Fruit fly (Drosophila melanogaster) whole organism, embryonic: ENCODE measurements around the gene Cyt-c-p.

Experiments
- ATbp ChIP-seq: fragments of 200-800 bp; sonication (Bioruptor generic); optimal IDR thresholded peaks from 2 replicates; lab custom pipeline; 2017; ENCODE audit warnings: missing biosample characterization, mild to moderate bottlenecking, missing genetic modification characterization, missing genetic modification reagents
- Aef1 ChIP-seq: fragments of 200-800 bp; sonication (Bioruptor generic); IDR thresholded peaks from 3 replicates; pipeline ENCODE4 v1.3.6; 2022; ENCODE audit warnings: missing biosample characterization, missing genetic modification characterization
- Awh ChIP-seq: fragments of 200-800 bp; sonication (Bioruptor generic); IDR thresholded peaks from 2 replicates; pipeline ENCODE4, ENCODE4 v1.3.6; 2022; ENCODE audit warnings: missing biosample characterization, missing genetic modification characterization
- CG10462 ChIP-seq: fragments of 200-800 bp; sonication (Bioruptor generic); optimal IDR thresholded peaks from 2 replicates; lab custom pipeline; 2016; ENCODE audit warnings: missing biosample characterization, missing genetic modification characterization
- CG11093 ChIP-seq: fragments of 200-800 bp; sonication (Bioruptor generic); IDR thresholded peaks from 3 replicates; pipeline ENCODE4 v1.3.6; 2022; ENCODE audit warnings: missing biosample characterization, missing genetic modification characterization
- CG11504 ChIP-seq: fragments of 200-800 bp; sonication (Bioruptor generic); optimal IDR thresholded peaks from 3 replicates; lab custom pipeline; 2019; ENCODE audit warnings: missing biosample characterization, mild to moderate bottlenecking, missing genetic modification characterization, moderate library complexity
- CG11696 ChIP-seq: fragments of 200-800 bp; sonication (Bioruptor generic); IDR thresholded peaks from 2 replicates; pipeline ENCODE4 v1.3.6; 2022; ENCODE audit warnings: missing biosample characterization, missing genetic modification characterization
- CG12071 ChIP-seq: fragments of 200-800 bp; sonication (Bioruptor generic); optimal IDR thresholded peaks from 3 replicates; lab custom pipeline; 2018; ENCODE audit warnings: missing biosample characterization, mild to moderate bottlenecking, missing genetic modification characterization
- CG13424 ChIP-seq: fragments of 200-800 bp; sonication (Bioruptor generic); optimal IDR thresholded peaks from 2 replicates; lab custom pipeline; 2019; ENCODE audit warnings: missing biosample characterization, mild to moderate bottlenecking, missing genetic modification characterization, moderate library complexity
- CG14441 ChIP-seq: fragments of 200-800 bp; sonication (Bioruptor generic); IDR thresholded peaks from 2 replicates; pipeline ENCODE4 v1.3.6; 2022; ENCODE audit warnings: missing biosample characterization, missing genetic modification characterization
- CG15011 ChIP-seq: fragments of 200-800 bp; sonication (Bioruptor generic); optimal IDR thresholded peaks from 3 replicates; lab custom pipeline; 2018; ENCODE audit warnings: missing biosample characterization, mild to moderate bottlenecking, missing genetic modification characterization
- CG17359 ChIP-seq: fragments of 200-800 bp; sonication (Bioruptor generic); optimal IDR thresholded peaks from 3 replicates; lab custom pipeline; 2018; ENCODE audit warnings: missing biosample characterization, mild to moderate bottlenecking, missing genetic modification characterization, moderate library complexity
- CG17568 ChIP-seq: fragments of 200-800 bp; sonication (Bioruptor generic); optimal IDR thresholded peaks from 2 replicates; lab custom pipeline; 2018; ENCODE audit warnings: missing biosample characterization, mild to moderate bottlenecking, missing genetic modification characterization, moderate library complexity
- CG2120 ChIP-seq: fragments of 200-800 bp; sonication (Bioruptor generic); optimal IDR thresholded peaks from 3 replicates; lab custom pipeline; 2016; ENCODE audit warnings: missing biosample characterization, missing genetic modification characterization
- CG31441 ChIP-seq: fragments of 200-800 bp; sonication (Bioruptor generic); IDR thresholded peaks from 2 replicates; pipeline ENCODE4 v1.3.6; 2022; ENCODE audit warnings: missing biosample characterization, missing genetic modification characterization
- CG34422 ChIP-seq: fragments of 200-800 bp; sonication (Bioruptor generic); IDR thresholded peaks from 3 replicates; pipeline ENCODE4 v1.3.6; 2022; ENCODE audit warnings: missing biosample characterization, missing genetic modification characterization
- CG43689 ChIP-seq: fragments of 200-800 bp; sonication (Bioruptor generic); IDR thresholded peaks from 2 replicates; pipeline ENCODE4 v1.3.6; 2022; ENCODE audit warnings: missing biosample characterization, missing genetic modification characterization
- CG6175 ChIP-seq: fragments of 200-800 bp; sonication (Bioruptor generic); IDR thresholded peaks from 3 replicates; pipeline ENCODE4 v1.3.6; 2022; ENCODE audit warnings: missing biosample characterization, missing genetic modification characterization
- CG6654 ChIP-seq: fragments of 200-800 bp; sonication (Bioruptor generic); optimal IDR thresholded peaks from 2 replicates; lab custom pipeline; 2017; ENCODE audit warnings: missing biosample characterization, mild to moderate bottlenecking, missing genetic modification characterization
- CG7357 ChIP-seq: fragments of 200-800 bp; sonication (Bioruptor generic); IDR thresholded peaks from 3 replicates; pipeline ENCODE4 v1.3.6; 2022; ENCODE audit warnings: missing biosample characterization, missing genetic modification characterization
- CG7839 ChIP-seq: fragments of 200-800 bp; sonication (Bioruptor generic); optimal IDR thresholded peaks from 3 replicates; lab custom pipeline; 2018; ENCODE audit warnings: missing biosample characterization, mild to moderate bottlenecking, missing genetic modification characterization, moderate library complexity
- CTCF ChIP-seq: fragments of 200-800 bp; sonication (Bioruptor generic); optimal IDR thresholded peaks from 2 replicates; lab custom pipeline; 2017; ENCODE audit warnings: missing biosample characterization, mild to moderate bottlenecking, missing genetic modification characterization, moderate library complexity
- Deaf1 ChIP-seq: fragments of 200-800 bp; optimal IDR thresholded peaks from 3 replicates; lab custom pipeline; 2019; ENCODE audit warnings: missing biosample characterization, mild to moderate bottlenecking, missing genetic modification characterization, moderate library complexity
- Dip2 ChIP-seq: fragments of 200-800 bp; sonication (Bioruptor generic); IDR thresholded peaks from 2 replicates; pipeline ENCODE4 v1.3.6; 2022; ENCODE audit warnings: missing biosample characterization, missing genetic modification characterization
- Dref ChIP-seq: fragments of 200-800 bp; sonication (Bioruptor generic); IDR thresholded peaks from 2 replicates; pipeline ENCODE4 v1.3.6; 2022; ENCODE audit warnings: missing biosample characterization, missing genetic modification characterization
- Ets65A ChIP-seq: fragments of 200-800 bp; sonication (Bioruptor generic); peaks from one replicate; lab custom pipeline; 2016; ENCODE audit warnings: missing biosample characterization, missing genetic modification characterization
- Gug ChIP-seq: fragments of 200-800 bp; sonication (Bioruptor generic); IDR thresholded peaks from 4 replicates; pipeline ENCODE4 v1.3.6; 2022; ENCODE audit warnings: missing biosample characterization, missing genetic modification characterization
- HLH3B ChIP-seq: fragments of 200-800 bp; sonication (Bioruptor generic); IDR thresholded peaks from 2 replicates; pipeline ENCODE4 v1.3.6; 2022; ENCODE audit warnings: missing biosample characterization, missing genetic modification characterization
- Hey ChIP-seq: fragments of 200-800 bp; sonication (Bioruptor generic); optimal IDR thresholded peaks from 3 replicates; lab custom pipeline; 2018; ENCODE audit warnings: missing biosample characterization, mild to moderate bottlenecking, missing genetic modification characterization
- MESR4 ChIP-seq: fragments of 200-800 bp; sonication (Bioruptor generic); optimal IDR thresholded peaks from 2 replicates; lab custom pipeline; 2018; ENCODE audit warnings: missing biosample characterization, mild to moderate bottlenecking, missing genetic modification characterization, moderate library complexity
- Myb ChIP-seq: fragments of 200-800 bp; sonication (Bioruptor generic); optimal IDR thresholded peaks from 2 replicates; lab custom pipeline; 2016; ENCODE audit warnings: missing biosample characterization, missing genetic modification characterization
- NC2α ChIP-seq: fragments of 200-800 bp; sonication (Bioruptor generic); optimal IDR thresholded peaks from 2 replicates; lab custom pipeline; 2016; ENCODE audit warnings: missing biosample characterization, missing genetic modification characterization
- NC2β ChIP-seq: fragments of 200-800 bp; sonication (Bioruptor generic); optimal IDR thresholded peaks from 2 replicates; lab custom pipeline; 2016; ENCODE audit warnings: missing biosample characterization, missing genetic modification characterization
- Rx ChIP-seq: fragments of 200-800 bp; sonication (Bioruptor generic); IDR thresholded peaks from 2 replicates; pipeline ENCODE4 v1.3.6; 2022; ENCODE audit warnings: missing biosample characterization, missing genetic modification characterization
- Sin3A ChIP-seq: fragments of >200 bp; optimal IDR thresholded peaks from 2 replicates; lab custom pipeline; 2018
- Vsx1 ChIP-seq: fragments of 200-800 bp; sonication (Bioruptor generic); optimal IDR thresholded peaks from 2 replicates; lab custom pipeline; 2017; ENCODE audit warnings: missing biosample characterization, mild to moderate bottlenecking, missing genetic modification characterization, missing genetic modification reagents
- ab ChIP-seq: fragments of 200-800 bp; sonication (Bioruptor generic); optimal IDR thresholded peaks from 2 replicates; lab custom pipeline; 2016; ENCODE audit warnings: missing biosample characterization, missing genetic modification characterization
- aop ChIP-seq: fragments of 200-800 bp; sonication (Bioruptor generic); IDR thresholded peaks from 2 replicates; pipeline ENCODE4 v1.3.6; 2022; ENCODE audit warnings: missing biosample characterization, missing genetic modification characterization
- ase ChIP-seq: fragments of 200-800 bp; sonication (Bioruptor generic); IDR thresholded peaks from 3 replicates; pipeline ENCODE4 v1.3.6; 2022; ENCODE audit warnings: missing biosample characterization, missing genetic modification characterization
- btn ChIP-seq: fragments of 200-800 bp; sonication (Bioruptor generic); optimal IDR thresholded peaks from 2 replicates; lab custom pipeline; 2016; ENCODE audit warnings: missing biosample characterization, missing genetic modification characterization
- dm ChIP-seq: fragments of 200-800 bp; sonication (Bioruptor generic); optimal IDR thresholded peaks from 3 replicates; lab custom pipeline; 2016; ENCODE audit warnings: missing biosample characterization, missing genetic modification characterization
- dmrt11E ChIP-seq: fragments of 200-800 bp; sonication (Bioruptor generic); optimal IDR thresholded peaks from 3 replicates; lab custom pipeline; 2018; ENCODE audit warnings: missing biosample characterization, mild to moderate bottlenecking, missing genetic modification characterization, moderate library complexity
- fd96Cb ChIP-seq: fragments of 200-800 bp; sonication (Bioruptor generic); optimal IDR thresholded peaks from 2 replicates; lab custom pipeline; 2018; ENCODE audit warnings: missing biosample characterization, mild to moderate bottlenecking, missing genetic modification characterization, moderate library complexity
- gce ChIP-seq: fragments of 200-800 bp; sonication (Bioruptor generic); IDR thresholded peaks from 3 replicates; pipeline ENCODE4 v1.3.6; 2022; ENCODE audit warnings: missing biosample characterization, missing genetic modification characterization
- ham ChIP-seq: fragments of 200-800 bp; sonication (Bioruptor generic); IDR thresholded peaks from 2 replicates; pipeline ENCODE4 v1.3.6; 2022; ENCODE audit warnings: missing biosample characterization, missing genetic modification characterization
- lab ChIP-seq: fragments of 200-800 bp; sonication (Bioruptor generic); optimal IDR thresholded peaks from 3 replicates; lab custom pipeline; 2017; ENCODE audit warnings: missing biosample characterization, missing genetic modification characterization, mild to moderate bottlenecking, moderate library complexity, missing genetic modification reagents
- lov ChIP-seq, 2 experiments: fragments of 200-800 bp in 1 of 2; fragments of >200 bp in 1 of 2; sonication (Bioruptor generic) in 1 of 2; IDR thresholded peaks in 1 of 2; optimal IDR thresholded peaks in 1 of 2; 2 replicates in 1 of 2; 3 replicates in 1 of 2; pipeline versions ENCODE4 v1.3.6 to Lab custom; 2017 to 2022; ENCODE audit warnings: missing biosample characterization in 1 of 2, missing genetic modification characterization in 1 of 2
- repo ChIP-seq: fragments of 200-800 bp; sonication (Bioruptor generic); optimal IDR thresholded peaks from 2 replicates; lab custom pipeline; 2016; ENCODE audit warnings: missing biosample characterization, missing genetic modification characterization
- toy ChIP-seq: fragments of 200-800 bp; sonication (Bioruptor generic); IDR thresholded peaks from 2 replicates; pipeline ENCODE4 v1.3.6; 2022; ENCODE audit warnings: missing biosample characterization, missing genetic modification characterization

Cyt-c-p gene

dm6 chr2L:16738206-16738900 is 18.6 kb downstream of the Cyt-c-p start, which contains the start of the genes glu and ChLD3 (continued):
- no peak for TF ChIP-seq gce (GFP tag; lab: Robert Waterston, UW)
- TF ChIP-seq ATbp = no peak
- no peak for TF ChIP-seq HLH3B (GFP tag; lab: Robert Waterston, UW)
- no peak for TF ChIP-seq fd96Cb
- no peak for TF ChIP-seq repo (GFP tag; lab: Kevin White, UChicago)
- TF ChIP-seq Dref (GFP tag; lab: Robert Waterston, UW) = no peak
- TF ChIP-seq Vsx1 (GFP tag; lab: Kevin White, UChicago) = no peak
- TF ChIP-seq aop = no peak
- no peak for TF ChIP-seq CG11696 (GFP tag; lab: Robert Waterston, UW)
- TF ChIP-seq Ets65A (GFP tag; lab: Kevin White, UChicago) = no peak
- TF ChIP-seq, all 482 proteins: peak for 36

- no peak; the same call in 1 of the 2 replicates for TF ChIP-seq CG31441
- no peak for TF ChIP-seq Deaf1 (tag; lab: Kevin White, UChicago)
- TF ChIP-seq Gug (GFP tag; lab: Robert Waterston, UW) = no peak
- TF ChIP-seq Dref (GFP tag; lab: Robert Waterston, UW) = peak; percentile 66
- peak; percentile 32 for TF ChIP-seq Sin3A
- no peak for TF ChIP-seq CG43689 (GFP tag; lab: Robert Waterston, UW)
- TF ChIP-seq CG7839 (tag; lab: Kevin White, UChicago) = no peak
- TF ChIP-seq CG11504 (tag; lab: Kevin White, UChicago) = no peak
- peak; percentile 14 for TF ChIP-seq dm
- TF ChIP-seq Hey (tag; lab: Kevin White, UChicago) = no peak
- TF ChIP-seq Rx = peak; percentile 20; the same call in 1 of the 2 replicates
- TF ChIP-seq CG14441 (GFP tag; lab: Robert Waterston, UW) = 0 out of 2 replicates have a peak, but pooled peaks have one; percentile 14
- no peak for TF ChIP-seq ab (GFP tag; lab: Kevin White, UChicago)
- TF ChIP-seq Aef1 = no peak
- no peak for TF ChIP-seq btn (GFP tag; lab: Kevin White, UChicago)
- TF ChIP-seq CG17359 = no peak
- no peak for TF ChIP-seq ham
- no peak for TF ChIP-seq ase (GFP tag; lab: Robert Waterston, UW)
- no peak for TF ChIP-seq Dip2 (GFP tag; lab: Robert Waterston, UW)
- TF ChIP-seq CG6654 (GFP tag; lab: Kevin White, UChicago) = no peak
- TF ChIP-seq NC2β (GFP tag; lab: Kevin White, UChicago) = no peak
- no peak for TF ChIP-seq CG12071 (GFP tag; lab: Kevin White, UChicago)
- no peak for TF ChIP-seq CG2120 (GFP tag; lab: Kevin White, UChicago)
- peak; percentile 97 for TF ChIP-seq CTCF (GFP tag; lab: Kevin White, UChicago)
- TF ChIP-seq toy (GFP tag; lab: Robert Waterston, UW) = no peak
- TF ChIP-seq CG13424 (tag; lab: Kevin White, UChicago) = peak; percentile 57
- TF ChIP-seq Awh = no peak
- TF ChIP-seq CG34422 (GFP tag; lab: Robert Waterston, UW) = peak; percentile 22; the same call in 1 of the 3 replicates
- no peak for TF ChIP-seq NC2α (GFP tag; lab: Kevin White, UChicago)
- TF ChIP-seq lab (GFP tag; lab: Kevin White, UChicago) = no peak
- TF ChIP-seq Myb = peak; percentile 4
- TF ChIP-seq CG11093 = no peak
- TF ChIP-seq CG17568 (GFP tag; lab: Kevin White, UChicago) = no peak
- no peak for TF ChIP-seq CG15011 (GFP tag; lab: Kevin White, UChicago)
- TF ChIP-seq MESR4 (GFP tag; lab: Kevin White, UChicago) = peak; percentile 98
- no peak for TF ChIP-seq CG10462 (GFP tag; lab: Kevin White, UChicago)
- no peak for TF ChIP-seq CG6175 (GFP tag; lab: Robert Waterston, UW)
- TF ChIP-seq dmrt11E (tag; lab: Kevin White, UChicago) = peak; percentile 55
- no peak for TF ChIP-seq lov (optimal IDR thresholded peaks at IDR 0.05; lab: Kevin White, UChicago)
- no peak for TF ChIP-seq lov (GFP tag; IDR thresholded peaks at IDR 0.05; lab: Robert Waterston, UW)
- TF ChIP-seq CG7357 (GFP tag; lab: Robert Waterston, UW) = no peak
Observed at dm6 chr2L:16743055-16743805, 23.5 kb downstream of the Cyt-c-p start, which contains the start of the genes LSm7 and BuGZ. Gene LSm7 (minus strand): TSS chr2L:16743100. Gene BuGZ (plus strand): TSS chr2L:16743405.
